Fruit fly (Drosophila melanogaster): Measurements from ENCODE around the gene CG4829.

CG4829 gene

dm6 chrX:16780244-16780643 is 31.3 kb upstream of the CG4829 start (continued):
- no peak for TF ChIP-seq nau (GFP tag; optimal IDR thresholded peaks at IDR 0.05)

- TF ChIP-seq Eip74EF (GFP tag; optimal IDR thresholded peaks at IDR 0.05): peak in 1 of 2 experiments; percentile 14
- TF ChIP-seq CG12299 (tag; optimal IDR thresholded peaks at IDR 0.05): no peak
- TF ChIP-seq CG11504 (tag; optimal IDR thresholded peaks at IDR 0.05): peak; percentile 37
- no peak for TF ChIP-seq CG13287 (GFP tag; IDR thresholded peaks at IDR 0.05; ENCODE audit: partially characterized antibody)
- TF ChIP-seq CG12219 (GFP tag; optimal IDR thresholded peaks at IDR 0.05): peak; percentile 3
- TF ChIP-seq CG2120 (GFP tag; optimal IDR thresholded peaks at IDR 0.05): peak; percentile 69
- peak; percentile 17 for TF ChIP-seq fu2 (GFP tag; optimal IDR thresholded peaks at IDR 0.05)
- no peak for TF ChIP-seq CG6791 (GFP tag; IDR thresholded peaks at IDR 0.05; ENCODE audit: partially characterized antibody)
- peak; percentile 15 for TF ChIP-seq CG13894 (tag; optimal IDR thresholded peaks at IDR 0.05)
- no peak for TF ChIP-seq HLH3B (GFP tag; IDR thresholded peaks at IDR 0.05)
- TF ChIP-seq so (GFP tag; IDR thresholded peaks at IDR 0.05): no peak
- peak; percentile 11 for TF ChIP-seq CG2712 (tag; optimal IDR thresholded peaks at IDR 0.05)
- TF ChIP-seq CG9932 (GFP tag; IDR thresholded peaks at IDR 0.05): peak; percentile 59; the same call in 1 of the 2 replicates
- peak; percentile 55; the same call in 1 of the 3 replicates for TF ChIP-seq CG11456 (GFP tag; IDR thresholded peaks at IDR 0.05)
- TF ChIP-seq abd-A (tag; optimal IDR thresholded peaks at IDR 0.05): no peak
- peak; percentile 51 for TF ChIP-seq CG15269 (tag; optimal IDR thresholded peaks at IDR 0.05)
- TF ChIP-seq Rx (GFP tag; IDR thresholded peaks at IDR 0.05): peak; percentile 32; the same call in 1 of the 2 replicates
- peak; percentile 21 to 45 for TF ChIP-seq Hr51 (GFP tag; optimal IDR thresholded peaks at IDR 0.05)
- TF ChIP-seq CG5180 (GFP tag; optimal IDR thresholded peaks at IDR 0.05): no peak
- peak; percentile 40; the same call in 1 of the 3 replicates for TF ChIP-seq CG34422 (GFP tag; IDR thresholded peaks at IDR 0.05)
- TF ChIP-seq Dad (GFP tag; optimal IDR thresholded peaks at IDR 0.05): peak; percentile 24
- no peak for TF ChIP-seq cg (GFP tag; optimal IDR thresholded peaks at IDR 0.05)
- no peak for TF ChIP-seq CG8359 (GFP tag; optimal IDR thresholded peaks at IDR 0.05; ENCODE audit: borderline replicate concordance)
- no peak for TF ChIP-seq dimm (GFP tag; IDR thresholded peaks at IDR 0.05)
- no peak for TF ChIP-seq sc (optimal IDR thresholded peaks at IDR 0.05)
- no peak for TF ChIP-seq sc (GFP tag; optimal IDR thresholded peaks at IDR 0.05)
- TF ChIP-seq CG2199 (GFP tag; IDR thresholded peaks at IDR 0.05): no peak
- TF ChIP-seq CG1233 (GFP tag; optimal IDR thresholded peaks at IDR 0.05): no peak
- no peak for TF ChIP-seq CG17568 (GFP tag; optimal IDR thresholded peaks at IDR 0.05)
- no peak for TF ChIP-seq CG31365 (tag; optimal IDR thresholded peaks at IDR 0.05)
- 0 out of 2 replicates have a peak, but pooled peaks have one; percentile 25 for TF ChIP-seq Drgx (GFP tag; IDR thresholded peaks at IDR 0.05)
- TF ChIP-seq CG4404 (GFP tag; IDR thresholded peaks at IDR 0.05): 0 out of 2 replicates have a peak, but pooled peaks have one; percentile 11
- no peak for TF ChIP-seq CG7928 (GFP tag; optimal IDR thresholded peaks at IDR 0.05)
- no peak for TF ChIP-seq Elba2 (GFP tag; optimal IDR thresholded peaks at IDR 0.05)
- TF ChIP-seq shn (GFP tag; optimal IDR thresholded peaks at IDR 0.05): peak; percentile 4
- peak; percentile 43 for TF ChIP-seq grau (tag; optimal IDR thresholded peaks at IDR 0.05)
- TF ChIP-seq lab (GFP tag; optimal IDR thresholded peaks at IDR 0.05): peak; percentile 58
- TF ChIP-seq chif (GFP tag; optimal IDR thresholded peaks at IDR 0.05): peak in 1 of 2 experiments; percentile 22
- TF ChIP-seq chn (GFP tag; optimal IDR thresholded peaks at IDR 0.05): peak; percentile 35
- peak; percentile 34 for TF ChIP-seq CG15514 (GFP tag; optimal IDR thresholded peaks at IDR 0.05)
- TF ChIP-seq mam (GFP tag; optimal IDR thresholded peaks at IDR 0.05): peak; percentile 34
- TF ChIP-seq Myb (GFP tag; optimal IDR thresholded peaks at IDR 0.05): peak; percentile 22
- peak; percentile 11 for TF ChIP-seq CG17802 (tag; optimal IDR thresholded peaks at IDR 0.05)
- TF ChIP-seq CG18011 (GFP tag; optimal IDR thresholded peaks at IDR 0.05): no peak
- TF ChIP-seq kay (GFP tag; optimal IDR thresholded peaks at IDR 0.05): no peak
- peak; percentile 53 for TF ChIP-seq unpg (GFP tag; optimal IDR thresholded peaks at IDR 0.05)
- no peak for TF ChIP-seq CG10431 (GFP tag; optimal IDR thresholded peaks at IDR 0.05)
Observed at dm6 chrX:16781055-16781454, 30.4 kb upstream of the CG4829 start.

All from whole organism, embryonic.